Fruit fly (Drosophila melanogaster): Measurements from ENCODE around the gene ear.

ear gene

DNA sequence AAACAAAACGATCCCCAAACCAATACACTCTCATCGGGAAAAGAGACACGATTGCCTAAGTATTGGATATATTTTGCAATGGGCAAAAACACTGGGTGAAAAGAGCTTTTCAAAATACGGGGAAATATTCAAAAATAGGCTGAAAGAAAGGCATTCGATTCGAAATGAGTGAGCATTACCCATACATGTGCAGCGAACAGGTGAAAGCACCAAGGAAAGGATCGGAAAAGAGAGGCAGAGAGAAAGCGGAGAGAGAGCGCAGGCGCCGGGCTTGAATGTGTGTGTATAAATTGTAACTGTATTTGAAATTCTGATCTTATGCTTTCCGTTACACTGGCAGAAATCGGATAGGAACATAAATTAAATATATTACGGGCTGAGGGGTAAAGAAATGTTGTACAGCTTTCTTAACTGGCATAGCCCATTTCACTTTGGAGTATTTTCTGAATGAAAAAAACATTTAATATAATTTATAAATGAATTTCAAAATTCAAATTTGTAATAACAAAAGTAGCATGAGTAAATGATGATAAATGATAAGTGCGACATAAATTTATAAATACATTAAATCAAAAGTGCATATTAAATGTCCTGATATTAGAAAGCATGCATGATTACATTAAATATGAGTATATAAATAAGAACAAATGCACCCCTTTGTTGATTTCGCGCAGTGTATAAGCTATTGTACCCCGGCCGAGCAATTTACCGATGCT is 39.8 kb upstream of the ear start (continued):
- TF ChIP-seq dsx (GFP tag; optimal IDR thresholded peaks at IDR 0.05; ENCODE audit: poor library complexity, severe bottlenecking) (peak; percentile 15), Blimp-1 (GFP tag; optimal IDR thresholded peaks at IDR 0.05) (peak; percentile 50), Hr4 (GFP tag; optimal IDR thresholded peaks at IDR 0.05) (peak; percentile 67), Eip75B (GFP tag; optimal IDR thresholded peaks at IDR 0.05) (peak; percentile 58), Sox102F (GFP tag; optimal IDR thresholded peaks at IDR 0.05) (peak; percentile 78), fd59A (GFP tag; optimal IDR thresholded peaks at IDR 0.05) (no peak), eg (GFP tag; IDR thresholded peaks at IDR 0.05) (peak; percentile 33; the same call in 1 of the 3 replicates), CG7368 (GFP tag; optimal IDR thresholded peaks at IDR 0.05) (peak; percentile 27), CG8319 (GFP tag; optimal IDR thresholded peaks at IDR 0.05) (peak; percentile 54), CG34406 (GFP tag; optimal IDR thresholded peaks at IDR 0.05) (peak; percentile 76), fd85E (GFP tag; optimal IDR thresholded peaks at IDR 0.05) (no peak), CG32006 (GFP tag; optimal IDR thresholded peaks at IDR 0.05) (peak; percentile 78), cyc (GFP tag; optimal IDR thresholded peaks at IDR 0.05) (peak; percentile 72), Sox14 (GFP tag; optimal IDR thresholded peaks at IDR 0.05) (peak; percentile 57), CG11294 (GFP tag; IDR thresholded peaks at IDR 0.05) (no peak), CG10631 (GFP tag; optimal IDR thresholded peaks at IDR 0.05) (peak; percentile 69), CG11762 (GFP tag; optimal IDR thresholded peaks at IDR 0.05; ENCODE audit: insufficient read depth) (peak; percentile 9), achi (GFP tag; optimal IDR thresholded peaks at IDR 0.05) (peak; percentile 63), CG3919 (GFP tag; optimal IDR thresholded peaks at IDR 0.05) (peak; percentile 60), CG8632 (GFP tag; optimal IDR thresholded peaks at IDR 0.05) (peak; percentile 66), pdm3 (GFP tag; optimal IDR thresholded peaks at IDR 0.05) (peak; percentile 67), Ets96B (tag; optimal IDR thresholded peaks at IDR 0.05) (peak; percentile 9), ss (GFP tag; optimal IDR thresholded peaks at IDR 0.05) (peak; percentile 4 to 33), fkh (GFP tag; optimal IDR thresholded peaks at IDR 0.05) (peak; percentile 46), vri (GFP tag; optimal IDR thresholded peaks at IDR 0.05) (peak; percentile 7), CG6792 (GFP tag; optimal IDR thresholded peaks at IDR 0.05) (peak; percentile 63), Sox15 (GFP tag; optimal IDR thresholded peaks at IDR 0.05) (peak; percentile 47), Eip93F (GFP tag; optimal IDR thresholded peaks at IDR 0.05) (peak; percentile 70), Gug (GFP tag; IDR thresholded peaks at IDR 0.05) (peak; percentile 30; the same call in 1 of the 2 replicates), CG15336 (GFP tag; IDR thresholded peaks at IDR 0.05) (peak; percentile 54; the same call in 1 of the 2 replicates), dac (GFP tag; optimal IDR thresholded peaks at IDR 0.05) (peak; percentile 7), CG3032 (tag; optimal IDR thresholded peaks at IDR 0.05) (peak; percentile 18), CG6163 (GFP tag; IDR thresholded peaks at IDR 0.05) (0 out of 3 replicates have a peak, but pooled peaks have one; percentile 39)

- peak; percentile 44 for TF ChIP-seq Eip78C (GFP tag)
- no peak for TF ChIP-seq CG9139 (GFP tag; optimal IDR thresholded peaks at IDR 0.05)
Observed at dm6 chr3R:15281335-15281963, 39.1 kb upstream of the ear start.

DNA sequence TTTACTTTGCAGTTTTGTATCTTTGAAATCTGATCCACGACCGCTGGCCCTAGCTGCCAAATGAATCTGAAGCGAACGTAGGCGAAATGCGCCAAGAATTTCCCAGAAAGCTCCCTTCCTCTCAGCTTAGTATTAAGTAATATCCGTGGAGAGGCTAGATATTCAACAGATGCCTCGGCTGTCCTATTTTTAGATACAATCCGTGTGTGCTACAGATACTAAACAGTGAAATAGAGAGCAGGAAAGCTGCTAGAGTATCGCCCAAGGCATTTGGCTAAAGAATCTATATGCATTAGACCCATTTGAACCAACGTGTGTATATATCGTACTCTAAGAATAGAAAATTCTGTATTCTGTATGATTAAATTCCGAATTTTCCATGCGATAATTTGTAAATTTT is 38.2 kb upstream of the ear start:
- TF ChIP-seq topi (GFP tag; optimal IDR thresholded peaks at IDR 0.05): no peak
- TF ChIP-seq OdsH (GFP tag; optimal IDR thresholded peaks at IDR 0.05): no peak
- no peak for TF ChIP-seq net (GFP tag; optimal IDR thresholded peaks at IDR 0.05)
- TF ChIP-seq esn (GFP tag; optimal IDR thresholded peaks at IDR 0.05): no peak
- TF ChIP-seq CG16779 (tag; optimal IDR thresholded peaks at IDR 0.05): no peak
- no peak for TF ChIP-seq CG15336 (GFP tag; IDR thresholded peaks at IDR 0.05)
- TF ChIP-seq CG6276 (GFP tag; optimal IDR thresholded peaks at IDR 0.05): no peak
- no peak for TF ChIP-seq Eip75B (GFP tag; optimal IDR thresholded peaks at IDR 0.05)
